Worm (Caenorhabditis elegans) whole organism, late embryonic: ENCODE measurements around the gene rpoa-12.

ENCODE experiments used
- ceh-6 ChIP-seq: fragments of 200-800 bp; sonication (Bioruptor generic); optimal IDR thresholded peaks from 2 replicates; lab custom pipeline; 2018; ENCODE audit warnings: mild to moderate bottlenecking, missing genetic modification characterization, missing compliant biosample characterization
- elt-2 ChIP-seq: sonication (generic microtip); optimal IDR thresholded peaks from 2 replicates; lab custom pipeline; 2016; ENCODE audit warnings: missing genetic modification reagents, missing genetic modification characterization, missing compliant biosample characterization
- ets-4 ChIP-seq: sonication (generic microtip); optimal IDR thresholded peaks from 2 replicates; lab custom pipeline; 2016; ENCODE audit warnings: missing genetic modification characterization, missing compliant biosample characterization
- lin-11 ChIP-seq: fragments of 200-800 bp; sonication (Bioruptor generic); optimal IDR thresholded peaks from 2 replicates; lab custom pipeline; 2018; ENCODE audit warnings: mild to moderate bottlenecking, missing genetic modification characterization, missing compliant biosample characterization
- nfya-1 ChIP-seq: sonication (generic microtip); optimal IDR thresholded peaks from 2 replicates; lab custom pipeline; 2017; ENCODE audit warnings: missing genetic modification characterization, mild to moderate bottlenecking, missing compliant biosample characterization, antibody characterized with exemption, moderate library complexity
- pqm-1 ChIP-seq: sonication (generic microtip); optimal IDR thresholded peaks from 2 replicates; lab custom pipeline; 2016; ENCODE audit warnings: missing genetic modification characterization, missing compliant biosample characterization
- tbx-7 ChIP-seq: sonication (generic microtip); optimal IDR thresholded peaks from 2 replicates; lab custom pipeline; 2016; ENCODE audit warnings: missing genotype, missing genetic modification characterization, missing compliant biosample characterization
- ttx-3 ChIP-seq: sonication (generic microtip); optimal IDR thresholded peaks from 2 replicates; lab custom pipeline; 2016; ENCODE audit warnings: missing genetic modification reagents, missing genetic modification characterization, missing compliant biosample characterization
- unc-86 ChIP-seq: sonication (generic microtip); optimal IDR thresholded peaks from 2 replicates; lab custom pipeline; 2016; ENCODE audit warnings: missing genetic modification characterization, missing compliant biosample characterization

ce11 chrV:14439236-14439635, 16.1 kb upstream of the rpoa-12 start:
- TF ChIP-seq ets-4 (tag; lab: Kevin White, UChicago) (no peak), pqm-1 (tag; lab: Kevin White, UChicago) (no peak), unc-86 (tag; lab: Kevin White, UChicago) (no peak), tbx-7 (tag; lab: Kevin White, UChicago) (no peak), elt-2 (tag; lab: Kevin White, UChicago) (no peak), ttx-3 (tag; lab: Kevin White, UChicago) (no peak), lin-11 (tag; lab: Kevin White, UChicago) (no peak), nfya-1 (tag; lab: Kevin White, UChicago) (no peak), ceh-6 (GFP tag; lab: Kevin White, UChicago) (no peak)
